Worm (Caenorhabditis elegans) whole organism, L4/young adult: Measurements from ENCODE around the gene ftn-1.

Experiments
- W03F9.2 ChIP-seq: fragments of 150-350 bp; optimal IDR thresholded peaks from 2 replicates; lab custom pipeline; 2014; ENCODE audit warnings: missing biosample characterization, missing genetic modification characterization
- dao-5 ChIP-seq: sonication (generic microtip); optimal IDR thresholded peaks from 2 replicates; lab custom pipeline; 2016; ENCODE audit warnings: missing genotype, missing genetic modification characterization, moderate library complexity, missing compliant biosample characterization
- him-1 ChIP-seq: sonication (generic microtip); optimal IDR thresholded peaks from 2 replicates; lab custom pipeline; 2016; ENCODE audit warnings: missing genotype, missing genetic modification reagents, missing genetic modification characterization, missing compliant biosample characterization

DNA sequence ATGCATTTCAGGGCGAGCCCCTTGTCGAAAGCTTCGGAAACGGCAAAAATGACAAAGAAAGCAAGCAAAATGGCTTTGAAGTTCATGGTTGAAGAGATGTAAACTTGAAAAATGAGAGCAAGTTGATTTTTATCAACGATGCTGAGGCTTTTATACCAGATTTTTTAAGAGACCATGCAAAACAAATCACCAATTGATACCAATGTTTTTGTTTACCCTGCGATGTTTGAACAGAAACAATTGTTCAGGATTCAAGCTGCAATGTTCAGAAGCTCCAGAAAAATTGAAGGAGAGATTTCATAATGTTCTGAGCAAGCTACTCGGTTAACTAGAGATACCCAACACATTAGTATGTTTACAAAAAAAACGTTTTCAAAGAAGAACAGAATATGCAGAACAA lies 25.1 kb downstream of the ftn-1 start, which contains the start of gene C54F6.15:
- no peak for TF ChIP-seq him-1 (tag; lab: Kevin White, UChicago)
- TF ChIP-seq W03F9.2 = no peak
- TF ChIP-seq dao-5 (tag; lab: Kevin White, UChicago) = no peak
